Worm (Caenorhabditis elegans): Measurements from ENCODE around the gene C07B5.2.

C07B5.2 gene

DNA sequence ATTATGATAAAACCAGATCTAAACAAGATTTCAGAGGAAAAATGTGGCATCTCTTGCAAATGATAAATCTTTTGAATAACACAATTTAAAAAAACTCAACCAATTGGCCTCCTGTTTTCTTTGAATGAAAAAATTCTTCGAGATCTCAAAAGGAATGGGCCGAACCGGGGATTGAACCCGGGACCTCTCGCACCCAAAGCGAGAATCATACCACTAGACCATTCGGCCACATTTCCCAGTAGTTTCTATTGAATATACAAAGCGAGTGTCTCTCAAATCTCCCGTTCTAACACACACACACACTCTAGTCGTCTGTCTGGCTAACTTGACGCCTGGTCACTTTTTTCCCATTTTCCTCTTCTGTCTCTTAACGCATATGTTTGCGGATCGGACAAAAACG, 49.4 kb downstream of the C07B5.2 start:
- TF ChIP-seq him-1 (tag; optimal IDR thresholded peaks at IDR 0.05): peak; percentile 86
- peak; percentile 73 for TF ChIP-seq dao-5 (tag; optimal IDR thresholded peaks at IDR 0.05)
- TF ChIP-seq W03F9.2 (tag; optimal IDR thresholded peaks at IDR 0.05): peak; percentile 69
